Worm (Caenorhabditis elegans) whole organism, L2 larva: ENCODE results near the gene srx-10.

Experiments used
- C34F6.9 ChIP-seq: fragments of 150-350 bp; optimal IDR thresholded peaks from 2 replicates; lab custom pipeline; 2014; ENCODE audit warnings: missing biosample characterization, missing genetic modification characterization
- F13H6.1 ChIP-seq: sonication (generic microtip); optimal IDR thresholded peaks from 2 replicates; lab custom pipeline; 2016; ENCODE audit warnings: missing genetic modification characterization, missing compliant biosample characterization
- Y55F3AM.14 ChIP-seq: fragments of 200-800 bp; sonication (Bioruptor generic); optimal IDR thresholded peaks from 2 replicates; lab custom pipeline; 2018; ENCODE audit warnings: mild to moderate bottlenecking, missing genetic modification characterization, missing compliant biosample characterization
- ZK546.5 ChIP-seq: sonication (generic microtip); optimal IDR thresholded peaks from 2 replicates; lab custom pipeline; 2017; ENCODE audit warnings: missing biosample characterization, missing genetic modification characterization
- alr-1 ChIP-seq: fragments of 150-350 bp; optimal IDR thresholded peaks from 2 replicates; lab custom pipeline; 2014; ENCODE audit warnings: missing biosample characterization, missing genetic modification characterization
- ama-1 ChIP-seq: fragments of 150-350 bp; optimal IDR thresholded peaks from 2 replicates; lab custom pipeline; 2018; ENCODE audit warnings: inconsistent platforms
- blmp-1 ChIP-seq: sonication (generic microtip); optimal IDR thresholded peaks from 2 replicates; lab custom pipeline; 2017; ENCODE audit warnings: missing genetic modification characterization, mild to moderate bottlenecking, missing compliant biosample characterization, antibody characterized with exemption, moderate library complexity; ENCODE audit not compliant: insufficient read depth
- ceh-16 ChIP-seq: fragments of 150-350 bp; optimal IDR thresholded peaks from 2 replicates; lab custom pipeline; 2014; ENCODE audit warnings: missing biosample characterization, missing genetic modification characterization
- ceh-82 ChIP-seq: fragments of 150-350 bp; optimal IDR thresholded peaks from 2 replicates; lab custom pipeline; 2014; ENCODE audit warnings: missing biosample characterization, missing genetic modification characterization
- crh-2 ChIP-seq: sonication (generic microtip); optimal IDR thresholded peaks from 2 replicates; lab custom pipeline; 2017; ENCODE audit warnings: missing biosample characterization, missing genetic modification characterization
- elt-1 ChIP-seq: fragments of 150-350 bp; optimal IDR thresholded peaks from 2 replicates; lab custom pipeline; 2014; ENCODE audit warnings: missing biosample characterization, missing genetic modification characterization
- elt-3 ChIP-seq: sonication (generic microtip); optimal IDR thresholded peaks from 2 replicates; lab custom pipeline; 2017; ENCODE audit warnings: missing biosample characterization, missing genetic modification characterization
- fos-1 ChIP-seq: fragments of 150-350 bp; optimal IDR thresholded peaks from 2 replicates; lab custom pipeline; 2014; ENCODE audit warnings: missing biosample characterization, missing genetic modification characterization
- gmeb-1 ChIP-seq: fragments of 150-350 bp; optimal IDR thresholded peaks from 2 replicates; lab custom pipeline; 2014; ENCODE audit warnings: missing biosample characterization, missing genetic modification characterization
- lin-11 ChIP-seq: fragments of 150-350 bp; sonication (generic microtip); optimal IDR thresholded peaks from 2 replicates; lab custom pipeline; 2014; ENCODE audit warnings: missing biosample characterization, missing genetic modification characterization, inconsistent platforms, mixed read lengths
- lin-13 ChIP-seq: fragments of 150-350 bp; optimal IDR thresholded peaks from 2 replicates; lab custom pipeline; 2014; ENCODE audit warnings: missing biosample characterization, missing genetic modification reagents, missing genetic modification characterization
- lin-39 ChIP-seq: fragments of 150-350 bp; optimal IDR thresholded peaks from 2 replicates; lab custom pipeline; 2014; ENCODE audit warnings: missing biosample characterization, missing genetic modification reagents, missing genetic modification characterization
- lsy-2 ChIP-seq, 2 experiments: fragments of 150-350 bp in 1 of 2; sonication (generic microtip) in 1 of 2; optimal IDR thresholded peaks; 2 replicates each; lab custom pipeline; 2014 to 2017; ENCODE audit warnings: missing biosample characterization in 2 of 2, missing genetic modification characterization in 2 of 2
- mdl-1 ChIP-seq, 2 experiments: fragments of 150-350 bp in 1 of 2; sonication (generic microtip) in 1 of 2; optimal IDR thresholded peaks; 2 replicates each; lab custom pipeline; 2017; ENCODE audit warnings: missing biosample characterization in 2 of 2, missing genetic modification characterization in 2 of 2
- nhr-10 ChIP-seq: sonication (generic microtip); optimal IDR thresholded peaks from 2 replicates; lab custom pipeline; 2017; ENCODE audit warnings: missing biosample characterization, missing genetic modification characterization
- nhr-11 ChIP-seq: fragments of 150-350 bp; optimal IDR thresholded peaks from 2 replicates; lab custom pipeline; 2014; ENCODE audit warnings: missing biosample characterization, missing genetic modification characterization
- nhr-12 ChIP-seq: fragments of 150-350 bp; optimal IDR thresholded peaks from 2 replicates; lab custom pipeline; 2014; ENCODE audit warnings: missing biosample characterization, missing genetic modification characterization
- nhr-21 ChIP-seq: fragments of 150-350 bp; optimal IDR thresholded peaks from 2 replicates; lab custom pipeline; 2014; ENCODE audit warnings: missing biosample characterization, missing genetic modification characterization
- nhr-23 ChIP-seq: fragments of 150-350 bp; optimal IDR thresholded peaks from 2 replicates; lab custom pipeline; 2014; ENCODE audit warnings: missing biosample characterization, missing genetic modification reagents, missing genetic modification characterization
- nhr-237 ChIP-seq: fragments of 150-350 bp; optimal IDR thresholded peaks from 2 replicates; lab custom pipeline; 2014; ENCODE audit warnings: missing biosample characterization, missing genetic modification characterization
- nhr-77 ChIP-seq: fragments of 150-350 bp; optimal IDR thresholded peaks from 2 replicates; lab custom pipeline; 2014; ENCODE audit warnings: missing biosample characterization, missing genetic modification characterization
- sem-4 ChIP-seq: fragments of 150-350 bp; optimal IDR thresholded peaks from 2 replicates; lab custom pipeline; 2014; ENCODE audit warnings: missing biosample characterization, missing genetic modification reagents, missing genetic modification characterization
- skn-1 ChIP-seq: sonication (generic microtip); optimal IDR thresholded peaks from 2 replicates; lab custom pipeline; 2017; ENCODE audit warnings: missing biosample characterization, missing genetic modification characterization
- sma-3 ChIP-seq: sonication (generic microtip); optimal IDR thresholded peaks from 2 replicates; lab custom pipeline; 2016; ENCODE audit warnings: missing genetic modification reagents, missing genetic modification characterization, missing compliant biosample characterization
- sma-9 ChIP-seq, 2 experiments: fragments of 150-350 bp in 1 of 2; sonication (generic microtip) in 1 of 2; optimal IDR thresholded peaks; 2 replicates each; lab custom pipeline; 2014 to 2016; ENCODE audit warnings: missing genetic modification characterization in 2 of 2, mild to moderate bottlenecking in 1 of 2, missing biosample characterization in 1 of 2, missing compliant biosample characterization in 1 of 2, missing genetic modification reagents in 1 of 2, moderate library complexity in 1 of 2
- unc-39 ChIP-seq: fragments of 150-350 bp; optimal IDR thresholded peaks from 2 replicates; lab custom pipeline; 2014; ENCODE audit warnings: missing biosample characterization, missing genetic modification characterization
- unc-55 ChIP-seq: fragments of 150-350 bp; sonication (generic microtip); optimal IDR thresholded peaks from 3 replicates; lab custom pipeline; 2014; ENCODE audit warnings: missing biosample characterization, missing genetic modification reagents, missing genetic modification characterization
- zag-1 ChIP-seq: fragments of 150-350 bp; optimal IDR thresholded peaks from 2 replicates; lab custom pipeline; 2014; ENCODE audit warnings: missing biosample characterization, missing genetic modification characterization
- ztf-11 ChIP-seq: sonication (generic microtip); optimal IDR thresholded peaks from 2 replicates; lab custom pipeline; 2017; ENCODE audit warnings: missing biosample characterization, missing genetic modification characterization
- ztf-4 ChIP-seq: fragments of 150-350 bp; optimal IDR thresholded peaks from 2 replicates; lab custom pipeline; 2014; ENCODE audit warnings: missing biosample characterization, missing genetic modification characterization

Gene srx-10

DNA sequence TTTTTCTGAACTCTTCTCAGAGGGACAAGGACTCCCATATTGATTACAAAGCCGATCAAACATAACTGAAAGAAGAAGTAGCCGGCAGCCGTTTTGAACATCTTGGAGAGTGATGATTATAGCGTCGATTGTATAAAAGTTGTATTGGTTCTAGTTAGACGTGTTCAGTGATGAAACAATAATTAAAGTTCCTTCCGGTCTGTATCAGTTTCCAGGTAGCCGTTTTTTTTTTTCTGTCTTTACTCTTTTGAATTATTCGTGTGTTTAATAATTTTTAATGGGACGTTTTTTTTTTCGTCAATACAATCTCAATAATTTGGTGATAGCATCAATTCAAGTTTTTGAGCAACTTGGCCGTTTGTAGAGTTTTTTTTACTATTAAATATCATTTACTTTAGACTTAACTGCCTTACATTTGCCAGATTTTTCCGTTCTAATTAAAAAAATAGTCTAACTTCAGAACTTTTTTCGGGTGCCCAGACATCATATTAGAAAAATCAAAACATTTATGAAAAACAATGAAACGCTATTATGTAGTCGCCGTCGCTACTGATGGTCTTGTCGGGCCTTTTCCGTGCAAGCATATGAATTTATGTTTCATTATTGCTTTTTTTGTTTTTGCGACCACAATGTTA, at the start of gene srx-10, which contains the start of gene clec-226:
Gene srx-10, minus strand, starts transcription at position 101 of the 635 bp plus-strand sequence.
Gene clec-226, plus strand, starts transcription at position 585 of the 635 bp plus-strand sequence.
- TF ChIP-seq nhr-77 (tag; lab: Kevin White, UChicago) (no peak), lin-13 (GFP tag; lab: Kevin White, UChicago) (no peak), alr-1 (no peak), nhr-12 (tag; lab: Kevin White, UChicago) (no peak), gmeb-1 (tag; lab: Kevin White, UChicago) (no peak), ZK546.5 (no peak)

DNA sequence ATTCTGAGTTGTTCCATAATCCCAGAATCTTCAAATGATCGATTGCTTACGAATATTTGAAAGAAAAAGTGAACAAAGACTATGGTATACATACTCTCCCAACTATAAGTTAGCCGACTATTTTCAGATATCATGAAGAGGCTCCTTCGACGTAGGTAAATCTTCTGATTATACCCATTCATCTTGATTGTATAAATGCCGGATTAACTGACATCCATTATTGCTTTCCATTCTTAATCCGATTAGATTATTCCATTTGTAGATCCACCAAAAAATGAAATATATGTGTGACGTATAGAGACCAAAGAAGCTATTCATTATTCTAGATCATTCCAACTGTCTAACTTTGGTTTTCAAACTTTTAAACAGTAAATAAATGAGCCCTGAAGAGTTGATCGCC, 47.2 kb upstream of the srx-10 start:
- TF ChIP-seq zag-1 (tag; lab: Kevin White, UChicago) (no peak), nhr-21 (peak; percentile 59), lin-13 (GFP tag; lab: Kevin White, UChicago) (no peak), ceh-82 (tag; lab: Kevin White, UChicago) (no peak), nhr-11 (tag; lab: Kevin White, UChicago) (no peak), ztf-11 (no peak), unc-55 (GFP tag; lab: Kevin White, UChicago) (no peak), lin-39 (tag; lab: Kevin White, UChicago) (no peak)

DNA sequence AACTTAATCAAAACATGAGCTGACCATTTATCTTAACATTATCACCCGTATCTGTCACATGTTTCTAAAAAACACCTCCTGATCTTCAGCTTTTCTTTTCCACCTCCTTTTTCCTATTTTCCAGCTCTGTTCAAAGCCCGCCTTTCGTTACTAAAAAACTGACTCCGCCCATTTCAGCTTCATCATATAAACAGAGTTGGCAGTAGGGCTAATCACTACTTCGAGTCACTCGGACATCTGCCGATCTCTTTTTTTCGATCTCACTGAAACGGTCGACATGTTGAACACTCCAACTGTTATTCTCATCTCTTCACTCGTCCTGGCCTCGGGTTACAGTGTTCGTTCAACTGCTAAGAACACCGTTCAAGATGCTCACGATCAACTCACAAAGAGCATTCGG, 46.2 kb upstream of the srx-10 start, which contains the start of gene droe-4:
Gene droe-4, plus strand, starts transcription at position 172 of the 400 bp plus-strand sequence.
- TF ChIP-seq ceh-16 (tag; lab: Kevin White, UChicago): no peak
- TF ChIP-seq elt-1 (tag; lab: Kevin White, UChicago): no peak
- TF ChIP-seq unc-39 (tag; lab: Kevin White, UChicago): no peak
- no peak for TF ChIP-seq ztf-4
- no peak for TF ChIP-seq sem-4 (tag; lab: Kevin White, UChicago)
- no peak for TF ChIP-seq F13H6.1 (tag; lab: Kevin White, UChicago)
- TF ChIP-seq Y55F3AM.14 (GFP tag; lab: Kevin White, UChicago): no peak
- TF ChIP-seq lin-11: no peak
- TF ChIP-seq sma-3 (GFP tag; lab: Kevin White, UChicago): no peak
- no peak for TF ChIP-seq zag-1 (tag; lab: Kevin White, UChicago)
- no peak for TF ChIP-seq lsy-2 (tag; optimal IDR thresholded peaks at IDR 0.05; lab: Kevin White, UChicago)

DNA sequence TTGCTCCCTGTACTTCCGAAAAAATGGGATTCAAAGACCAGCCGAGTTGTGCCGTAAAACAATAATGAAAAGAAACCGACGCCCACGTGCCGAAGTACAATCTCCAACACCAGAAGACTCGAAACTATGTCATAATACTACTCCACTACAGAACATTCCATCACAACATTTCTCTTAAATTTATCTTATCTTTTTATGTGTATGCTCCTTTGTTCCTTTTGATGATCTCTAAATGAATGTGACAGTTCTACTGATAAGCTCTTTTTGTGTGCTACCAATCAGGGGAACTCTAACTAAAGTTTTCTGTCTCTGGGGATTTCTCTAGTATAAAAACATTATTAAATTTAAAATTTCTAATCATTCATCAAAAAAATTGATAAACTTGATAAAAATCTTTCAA, 40.5 kb upstream of the srx-10 start:
- TF ChIP-seq elt-1 (tag; lab: Kevin White, UChicago) (no peak), ama-1 (no peak), crh-2 (tag; lab: Kevin White, UChicago) (peak; percentile 32), C34F6.9 (tag; lab: Kevin White, UChicago) (no peak), nhr-10 (no peak), Y55F3AM.14 (GFP tag; lab: Kevin White, UChicago) (no peak), blmp-1 (tag; lab: Kevin White, UChicago) (no peak), mdl-1 (tag; optimal IDR thresholded peaks at IDR 0.05; lab: Kevin White, UChicago) (no peak), fos-1 (peak; percentile 71), nhr-23 (no peak), skn-1 (tag; lab: Kevin White, UChicago) (no peak), sma-9 (GFP tag; optimal IDR thresholded peaks at IDR 0.05; lab: Kevin White, UChicago) (no peak), sma-9 (tag; optimal IDR thresholded peaks at IDR 0.05; lab: Kevin White, UChicago) (no peak), elt-3 (tag; lab: Kevin White, UChicago) (no peak), unc-55 (GFP tag; lab: Kevin White, UChicago) (no peak)

DNA sequence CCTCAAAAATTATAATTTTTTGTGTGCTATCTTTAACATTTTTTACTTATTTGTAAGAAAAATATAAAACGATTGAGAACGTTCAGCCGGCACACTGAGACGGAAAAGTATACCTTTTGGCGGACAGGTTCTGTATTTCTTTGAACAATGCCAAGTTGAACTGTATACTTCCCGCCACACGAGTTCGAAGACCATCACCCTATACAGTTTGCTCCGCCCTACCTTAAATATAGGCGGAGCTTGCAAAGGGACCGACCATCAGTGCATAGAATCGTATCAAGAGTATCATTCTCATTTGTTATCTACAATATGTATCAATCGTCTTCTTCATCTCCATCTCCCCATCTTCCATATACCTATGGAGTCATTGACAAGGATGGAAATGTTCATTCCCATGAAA, 38.5 kb upstream of the srx-10 start, which contains the start of gene end-1:
Gene end-1, plus strand, starts transcription at position 301 of the 400 bp plus-strand sequence.
- TF ChIP-seq nhr-237 (no peak), sma-9 (GFP tag; optimal IDR thresholded peaks at IDR 0.05; lab: Kevin White, UChicago) (no peak), sma-9 (tag; optimal IDR thresholded peaks at IDR 0.05; lab: Kevin White, UChicago) (no peak), elt-1 (tag; lab: Kevin White, UChicago) (no peak), lsy-2 (tag; optimal IDR thresholded peaks at IDR 0.05; lab: Kevin White, UChicago) (no peak)
